Worm (Caenorhabditis elegans) whole organism, L4/young adult: Measurements from ENCODE around the gene K01A11.1.

Experiments
- W03F9.2 ChIP-seq: fragments of 150-350 bp; optimal IDR thresholded peaks from 2 replicates; lab custom pipeline; 2014; ENCODE audit warnings: missing biosample characterization, missing genetic modification characterization
- dao-5 ChIP-seq: sonication (generic microtip); optimal IDR thresholded peaks from 2 replicates; lab custom pipeline; 2016; ENCODE audit warnings: missing genotype, missing genetic modification characterization, moderate library complexity, missing compliant biosample characterization
- him-1 ChIP-seq: sonication (generic microtip); optimal IDR thresholded peaks from 2 replicates; lab custom pipeline; 2016; ENCODE audit warnings: missing genotype, missing genetic modification reagents, missing genetic modification characterization, missing compliant biosample characterization

ce11 chrIII:3428574-3428973 is 2.7 kb downstream of the K01A11.1 start:
- TF ChIP-seq W03F9.2 (no peak), dao-5 (tag; lab: Kevin White, UChicago) (no peak), him-1 (tag; lab: Kevin White, UChicago) (no peak)
